Worm (Caenorhabditis elegans) whole organism, L1 larva: ENCODE data around the gene F28B4.1.

ENCODE experiments used
- aha-1 ChIP-seq: fragments of 150-350 bp; optimal IDR thresholded peaks from 2 replicates; lab custom pipeline; 2014; ENCODE audit warnings: missing biosample characterization, missing genetic modification characterization
- ces-1 ChIP-seq: fragments of 150-350 bp; optimal IDR thresholded peaks from 2 replicates; lab custom pipeline; 2014; ENCODE audit warnings: missing biosample characterization, missing genetic modification reagents, missing genetic modification characterization
- fos-1 ChIP-seq: fragments of 150-350 bp; optimal IDR thresholded peaks from 2 replicates; lab custom pipeline; 2014; ENCODE audit warnings: missing biosample characterization, missing genetic modification characterization
- lin-13 ChIP-seq: fragments of 150-350 bp; optimal IDR thresholded peaks from 2 replicates; lab custom pipeline; 2014; ENCODE audit warnings: missing biosample characterization, missing genetic modification reagents, missing genetic modification characterization
- mef-2 ChIP-seq: fragments of 150-350 bp; optimal IDR thresholded peaks from 2 replicates; lab custom pipeline; 2014; ENCODE audit warnings: missing biosample characterization, missing genetic modification characterization
- nhr-12 ChIP-seq: sonication (generic microtip); optimal IDR thresholded peaks from 2 replicates; lab custom pipeline; 2017; ENCODE audit warnings: missing biosample characterization, missing genetic modification characterization
- pqm-1 ChIP-seq: sonication (generic microtip); optimal IDR thresholded peaks from 3 replicates; lab custom pipeline; 2017; ENCODE audit warnings: missing biosample characterization, missing genetic modification characterization
- snpc-4 ChIP-seq: fragments of 150-350 bp; optimal IDR thresholded peaks from 2 replicates; lab custom pipeline; 2014; ENCODE audit warnings: missing biosample characterization, missing genetic modification characterization
- unc-98 ChIP-seq: fragments of 200-800 bp; sonication (Bioruptor generic); IDR thresholded peaks from 2 replicates; pipeline ENCODE4 v1.3.6; 2022; ENCODE audit warnings: missing genetic modification characterization, missing compliant biosample characterization
- xbp-1 ChIP-seq: sonication (generic microtip); optimal IDR thresholded peaks from 2 replicates; lab custom pipeline; 2016; ENCODE audit warnings: missing genetic modification characterization, missing compliant biosample characterization
- ztf-11 ChIP-seq, 2 experiments: sonication (generic microtip); optimal IDR thresholded peaks; 2 replicates each; lab custom pipeline; 2016 to 2017; ENCODE audit warnings: missing genetic modification characterization in 2 of 2, missing biosample characterization in 1 of 2, missing compliant biosample characterization in 1 of 2

ce11 chrX:3226348-3227229, 21.7 kb downstream of the F28B4.1 start:
- TF ChIP-seq snpc-4 (tag; lab: Kevin White, UChicago) = no peak
- TF ChIP-seq fos-1 = no peak
- TF ChIP-seq nhr-12 (tag; lab: Kevin White, UChicago) = no peak
- TF ChIP-seq aha-1 (tag; lab: Kevin White, UChicago) = no peak
- TF ChIP-seq lin-13 (GFP tag; lab: Kevin White, UChicago) = no peak
- no peak for TF ChIP-seq mef-2 (tag; lab: Kevin White, UChicago)
- no peak for TF ChIP-seq ztf-11 (tag; optimal IDR thresholded peaks at IDR 0.05; lab: Kevin White, UChicago)
- TF ChIP-seq pqm-1 = no peak
- TF ChIP-seq xbp-1 (tag; lab: Kevin White, UChicago) = no peak
- no peak for TF ChIP-seq unc-98 (GFP tag; lab: Robert Waterston, UW)
- no peak for TF ChIP-seq ces-1 (GFP tag; lab: Kevin White, UChicago)
